Worm (Caenorhabditis elegans) whole organism, L4 larva: Measurements from ENCODE around the gene C16B8.4.

Experiments used
- F10B5.3 ChIP-seq: sonication (generic microtip); optimal IDR thresholded peaks from 2 replicates; lab custom pipeline; 2016; ENCODE audit warnings: mild to moderate bottlenecking, missing genetic modification characterization, missing compliant biosample characterization
- T20F7.1 ChIP-seq: fragments of 200-800 bp; sonication (Bioruptor generic); optimal IDR thresholded peaks from 2 replicates; lab custom pipeline; 2018; ENCODE audit warnings: mild to moderate bottlenecking, missing genetic modification characterization, missing compliant biosample characterization
- T26A8.4 ChIP-seq: fragments of 200-800 bp; sonication (Bioruptor generic); IDR thresholded peaks from 2 replicates; pipeline ENCODE4 v1.3.6; 2022; ENCODE audit warnings: missing genetic modification characterization, missing compliant biosample characterization
- aha-1 ChIP-seq: fragments of 150-350 bp; peaks from one replicate; lab custom pipeline; 2014; ENCODE audit warnings: missing biosample characterization, missing genetic modification characterization
- aly-2 ChIP-seq: sonication (generic microtip); optimal IDR thresholded peaks from 2 replicates; lab custom pipeline; 2018; ENCODE audit warnings: missing biosample characterization, missing genetic modification characterization
- arid-1 ChIP-seq: fragments of 200-800 bp; sonication (Bioruptor generic); conservative IDR thresholded peaks from 2 replicates; pipeline ENCODE4 v1.3.6; 2022; ENCODE audit warnings: missing genetic modification reagents, missing genetic modification characterization, missing compliant biosample characterization
- ceh-20 ChIP-seq: fragments of 200-800 bp; sonication (Bioruptor generic); IDR thresholded peaks from 2 replicates; pipeline ENCODE4 v1.3.6; 2022; ENCODE audit warnings: missing genetic modification reagents, missing genetic modification characterization, missing compliant biosample characterization
- ceh-28 ChIP-seq: fragments of 150-350 bp; optimal IDR thresholded peaks from 2 replicates; lab custom pipeline; 2014; ENCODE audit warnings: missing biosample characterization, missing genetic modification reagents, missing genetic modification characterization
- ceh-32 ChIP-seq: sonication (generic microtip); optimal IDR thresholded peaks from 2 replicates; lab custom pipeline; 2016; ENCODE audit warnings: mild to moderate bottlenecking, missing genetic modification characterization, missing compliant biosample characterization; ENCODE audit not compliant: poor library complexity
- ces-1 ChIP-seq: fragments of 150-350 bp; sonication (generic microtip); optimal IDR thresholded peaks from 4 replicates; lab custom pipeline; 2014; ENCODE audit warnings: missing biosample characterization, missing genetic modification reagents, missing genetic modification characterization
- daf-12 ChIP-seq: fragments of 150-350 bp; optimal IDR thresholded peaks from 2 replicates; lab custom pipeline; 2014; ENCODE audit warnings: missing biosample characterization, missing genetic modification reagents, missing genetic modification characterization
- daf-16 ChIP-seq, 3 experiments: sonication (generic microtip); optimal IDR thresholded peaks; 2 replicates each; lab custom pipeline; 2016 to 2017; ENCODE audit warnings: missing genetic modification characterization in 3 of 3, missing genetic modification reagents in 3 of 3, mild to moderate bottlenecking in 2 of 3, missing compliant biosample characterization in 2 of 3, missing biosample characterization in 1 of 3, moderate library complexity in 1 of 3
- daf-19 ChIP-seq: fragments of 200-800 bp; sonication (Bioruptor generic); conservative IDR thresholded peaks from 2 replicates; pipeline ENCODE4 v1.3.6; 2022; ENCODE audit warnings: missing genetic modification characterization, missing compliant biosample characterization
- dmd-6 ChIP-seq: fragments of 200-800 bp; sonication (Bioruptor generic); IDR thresholded peaks from 2 replicates; pipeline ENCODE4 v1.3.6; 2022; ENCODE audit warnings: missing genetic modification reagents, missing genetic modification characterization, missing compliant biosample characterization
- dve-1 ChIP-seq: sonication (generic microtip); optimal IDR thresholded peaks from 2 replicates; lab custom pipeline; 2017; ENCODE audit warnings: antibody characterized with exemption, mild to moderate bottlenecking, missing genetic modification characterization, missing compliant biosample characterization; ENCODE audit not compliant: insufficient read depth
- gei-8 ChIP-seq: fragments of 200-800 bp; sonication (Bioruptor generic); optimal IDR thresholded peaks from 2 replicates; lab custom pipeline; 2018; ENCODE audit warnings: mild to moderate bottlenecking, missing genetic modification characterization, missing compliant biosample characterization
- hif-1 ChIP-seq, 2 experiments: sonication (generic microtip); optimal IDR thresholded peaks; 2 replicates each; lab custom pipeline; 2016 to 2017; ENCODE audit warnings: missing compliant biosample characterization in 2 of 2, missing genetic modification characterization in 2 of 2, missing genetic modification reagents in 2 of 2, missing genotype in 2 of 2, mild to moderate bottlenecking in 1 of 2
- hlh-11 ChIP-seq: fragments of 200-800 bp; sonication (Bioruptor generic); optimal IDR thresholded peaks from 2 replicates; lab custom pipeline; 2018; ENCODE audit warnings: mild to moderate bottlenecking, missing genetic modification characterization, missing compliant biosample characterization
- hlh-30 ChIP-seq: sonication (generic microtip); optimal IDR thresholded peaks from 2 replicates; lab custom pipeline; 2017; ENCODE audit warnings: antibody characterized with exemption, mild to moderate bottlenecking, missing genetic modification characterization, missing compliant biosample characterization; ENCODE audit not compliant: insufficient read depth
- hmg-1.1 ChIP-seq: fragments of 200-800 bp; sonication (Bioruptor generic); IDR thresholded peaks from 2 replicates; pipeline ENCODE4 v1.3.6; 2022; ENCODE audit warnings: missing genetic modification reagents, missing genetic modification characterization, missing compliant biosample characterization
- lin-1 ChIP-seq: fragments of 200-800 bp; sonication (Bioruptor generic); IDR thresholded peaks from 2 replicates; pipeline ENCODE4 v1.3.6; 2022; ENCODE audit warnings: missing genetic modification reagents, missing genetic modification characterization, missing compliant biosample characterization
- lin-29 ChIP-seq: fragments of 200-800 bp; sonication (Bioruptor generic); IDR thresholded peaks from 2 replicates; pipeline ENCODE4 v1.3.6; 2022; ENCODE audit warnings: missing genetic modification reagents, missing genetic modification characterization, missing compliant biosample characterization
- lin-39 ChIP-seq: fragments of 150-350 bp; optimal IDR thresholded peaks from 2 replicates; lab custom pipeline; 2014; ENCODE audit warnings: missing biosample characterization, missing genetic modification reagents, missing genetic modification characterization
- lir-3 ChIP-seq: sonication (generic microtip); optimal IDR thresholded peaks from 2 replicates; lab custom pipeline; 2016; ENCODE audit warnings: mild to moderate bottlenecking, missing genetic modification characterization, missing compliant biosample characterization
- lsy-2 ChIP-seq, 2 experiments: fragments of 150-350 bp in 1 of 2; sonication (generic microtip) in 1 of 2; optimal IDR thresholded peaks; 2 replicates each; lab custom pipeline; 2014 to 2017; ENCODE audit warnings: missing biosample characterization in 2 of 2, missing genetic modification characterization in 2 of 2
- madf-5 ChIP-seq, 2 experiments: fragments of 200-800 bp; sonication (Bioruptor generic); IDR thresholded peaks; 2 replicates each; pipeline ENCODE4 v1.3.6; 2022; ENCODE audit warnings: missing compliant biosample characterization in 2 of 2, missing genetic modification characterization in 2 of 2
- mdl-1 ChIP-seq, 2 experiments: fragments of 150-350 bp in 1 of 2; sonication (generic microtip) in 1 of 2; optimal IDR thresholded peaks; 2 replicates each; lab custom pipeline; 2014 to 2017; ENCODE audit warnings: missing biosample characterization in 2 of 2, missing genetic modification characterization in 2 of 2
- mep-1 ChIP-seq: fragments of 150-350 bp; sonication (generic microtip); optimal IDR thresholded peaks from 3 replicates; lab custom pipeline; 2014; ENCODE audit warnings: missing biosample characterization, missing genetic modification characterization
- nhr-102 ChIP-seq: sonication (generic microtip); optimal IDR thresholded peaks from 2 replicates; lab custom pipeline; 2016; ENCODE audit warnings: mild to moderate bottlenecking, missing genetic modification characterization, moderate library complexity, missing compliant biosample characterization
- nhr-28 ChIP-seq: fragments of 150-350 bp; optimal IDR thresholded peaks from 2 replicates; lab custom pipeline; 2014; ENCODE audit warnings: missing biosample characterization, missing genetic modification characterization
- nhr-41 ChIP-seq: fragments of 200-800 bp; sonication (Bioruptor generic); IDR thresholded peaks from 2 replicates; pipeline ENCODE4 v1.3.6; 2022; ENCODE audit warnings: missing genetic modification reagents, missing genetic modification characterization, missing compliant biosample characterization
- nhr-48 ChIP-seq: sonication (generic microtip); optimal IDR thresholded peaks from 2 replicates; lab custom pipeline; 2016; ENCODE audit warnings: mild to moderate bottlenecking, missing genetic modification characterization, missing compliant biosample characterization
- nhr-6 ChIP-seq: fragments of 150-350 bp; optimal IDR thresholded peaks from 2 replicates; lab custom pipeline; 2014; ENCODE audit warnings: missing biosample characterization, missing genetic modification characterization
- nhr-77 ChIP-seq: fragments of 150-350 bp; optimal IDR thresholded peaks from 2 replicates; lab custom pipeline; 2014; ENCODE audit warnings: missing biosample characterization, missing genetic modification characterization
- php-3 ChIP-seq: fragments of 200-800 bp; sonication (Bioruptor generic); IDR thresholded peaks from 2 replicates; pipeline ENCODE4 v1.3.6; 2022; ENCODE audit warnings: missing genetic modification reagents, missing genetic modification characterization, missing compliant biosample characterization
- pqm-1 ChIP-seq: sonication (generic microtip); optimal IDR thresholded peaks from 2 replicates; lab custom pipeline; 2017; ENCODE audit warnings: missing biosample characterization, missing genetic modification characterization
- tag-97 ChIP-seq: fragments of 200-800 bp; sonication (Bioruptor generic); IDR thresholded peaks from 2 replicates; pipeline ENCODE4 v1.3.6; 2022; ENCODE audit warnings: missing genetic modification characterization, missing compliant biosample characterization
- tra-1 ChIP-seq: fragments of 200-800 bp; sonication (Bioruptor generic); IDR thresholded peaks from 2 replicates; pipeline ENCODE4 v1.3.6; 2022; ENCODE audit warnings: missing genetic modification reagents, missing genetic modification characterization, missing compliant biosample characterization
- unc-39 ChIP-seq: sonication (generic microtip); optimal IDR thresholded peaks from 2 replicates; lab custom pipeline; 2017; ENCODE audit warnings: missing biosample characterization, missing genetic modification characterization
- unc-62 ChIP-seq, 3 experiments: fragments of 150-350 bp in 1 of 3; sonication (generic microtip); optimal IDR thresholded peaks in 2 of 3; peaks in 1 of 3; 1 replicate in 1 of 3; 2 replicates in 2 of 3; lab custom pipeline; 2014 to 2017; ENCODE audit warnings: missing biosample characterization in 3 of 3, missing genetic modification characterization in 3 of 3, missing genetic modification reagents in 3 of 3, missing genotype in 1 of 3
- zfp-2 ChIP-seq: sonication (generic microtip); optimal IDR thresholded peaks from 2 replicates; lab custom pipeline; 2016; ENCODE audit warnings: mild to moderate bottlenecking, missing genetic modification characterization, missing compliant biosample characterization
- zfp-3 ChIP-seq: fragments of 200-800 bp; sonication (Bioruptor generic); conservative IDR thresholded peaks from 2 replicates; pipeline ENCODE4 v1.3.6; 2022; ENCODE audit warnings: missing genetic modification reagents, missing genetic modification characterization, missing compliant biosample characterization
- zip-11 ChIP-seq: fragments of 200-800 bp; sonication (Bioruptor generic); IDR thresholded peaks from 2 replicates; pipeline ENCODE4 v1.3.6; 2022; ENCODE audit warnings: missing genetic modification characterization, missing compliant biosample characterization
- ztf-11 ChIP-seq: fragments of 150-350 bp; optimal IDR thresholded peaks from 2 replicates; lab custom pipeline; 2014; ENCODE audit warnings: missing biosample characterization, missing genetic modification characterization

The C16B8.4 gene

ce11 chrX:3973534-3973933 lies at the start of gene C16B8.4:
TSS of gene C16B8.4 (minus strand) at chrX:3973634.
- TF ChIP-seq arid-1: no peak
- TF ChIP-seq zip-11: no peak
- no peak for TF ChIP-seq ces-1 (GFP tag; lab: Kevin White, UChicago)
- no peak for TF ChIP-seq F10B5.3
- TF ChIP-seq ceh-28 (tag; lab: Kevin White, UChicago): no peak
- no peak for TF ChIP-seq unc-39 (tag; lab: Kevin White, UChicago)
- TF ChIP-seq unc-62 (GFP tag; optimal IDR thresholded peaks at IDR 0.05 in 1 of 2; lab: Kevin White, UChicago): peak in 1 of 2 experiments; percentile 61
- TF ChIP-seq unc-62 (tag; optimal IDR thresholded peaks at IDR 0.05; lab: Kevin White, UChicago): no peak
- no peak for TF ChIP-seq lin-29
- TF ChIP-seq, all 104 proteins: peak for 1

DNA sequence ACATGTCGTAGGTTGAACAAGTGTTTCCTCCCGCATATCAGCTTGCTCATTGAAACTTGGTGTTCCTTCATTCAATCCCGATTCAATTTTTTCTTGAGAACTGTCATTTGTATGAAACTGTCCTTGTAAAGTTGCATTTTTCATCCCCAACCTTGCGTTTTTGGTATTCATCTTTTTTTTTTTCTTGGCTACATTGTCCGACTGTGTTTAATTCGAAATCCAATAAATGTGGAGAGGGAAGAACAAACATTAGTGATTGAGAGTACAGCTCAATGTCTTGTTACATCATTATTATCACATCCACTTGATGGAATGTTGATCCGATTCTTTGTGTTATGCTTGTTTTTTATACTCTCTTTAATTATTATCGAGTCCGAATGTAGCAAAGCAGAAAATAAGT lies 48.5 kb upstream of the C16B8.4 start, which contains the start of gene acr-10:
TSS of gene acr-10 (plus strand) at position 301 of the 400 bp plus-strand sequence.
- TF ChIP-seq zfp-2: no peak
- no peak for TF ChIP-seq ztf-11
- TF ChIP-seq aha-1 (tag; lab: Kevin White, UChicago): peak; percentile 74
- TF ChIP-seq ceh-20 (GFP tag; lab: Robert Waterston, UW): no peak
- peak; percentile 16 for TF ChIP-seq nhr-102
- no peak for TF ChIP-seq tag-97 (GFP tag; lab: Robert Waterston, UW)
- TF ChIP-seq aly-2 (tag; lab: Kevin White, UChicago): no peak
- no peak for TF ChIP-seq unc-62 (GFP tag; optimal IDR thresholded peaks at IDR 0.05 in 1 of 2; lab: Kevin White, UChicago)
- TF ChIP-seq unc-62 (tag; optimal IDR thresholded peaks at IDR 0.05; lab: Kevin White, UChicago): no peak
- TF ChIP-seq, all 104 proteins: peak for 2

ce11 chrX:4018566-4019182 lies 45.2 kb upstream of the C16B8.4 start:
- no peak for TF ChIP-seq tra-1 (GFP tag; lab: Robert Waterston, UW)
- peak; percentile 36 for TF ChIP-seq mep-1 (tag; lab: Kevin White, UChicago)
- no peak for TF ChIP-seq lir-3 (tag; lab: Kevin White, UChicago)
- peak; percentile 93 for TF ChIP-seq aha-1 (tag; lab: Kevin White, UChicago)
- TF ChIP-seq lsy-2 (tag; optimal IDR thresholded peaks at IDR 0.05; lab: Kevin White, UChicago): peak in 1 of 2 experiments; percentile 6
- peak; percentile 64 for TF ChIP-seq nhr-48 (tag; lab: Kevin White, UChicago)
- TF ChIP-seq lin-1 (GFP tag; lab: Robert Waterston, UW): 0 out of 2 replicates have a peak, but pooled peaks have one; percentile 31
- TF ChIP-seq daf-12 (tag; lab: Kevin White, UChicago): no peak
- peak in 1 of 2 experiments; percentile 79 for TF ChIP-seq unc-62 (GFP tag; optimal IDR thresholded peaks at IDR 0.05 in 1 of 2; lab: Kevin White, UChicago)
- TF ChIP-seq unc-62 (tag; optimal IDR thresholded peaks at IDR 0.05; lab: Kevin White, UChicago): no peak
- TF ChIP-seq dmd-6 (GFP tag; lab: Robert Waterston, UW): peak; percentile 68
- 0 out of 2 replicates have a peak, but pooled peaks have one; percentile 24 for TF ChIP-seq php-3
- peak in 1 of 2 experiments; percentile 4 for TF ChIP-seq daf-16 (GFP tag; optimal IDR thresholded peaks at IDR 0.05; lab: Kevin White, UChicago)
- peak; percentile 88 for TF ChIP-seq daf-16 (tag; optimal IDR thresholded peaks at IDR 0.05; lab: Kevin White, UChicago)
- TF ChIP-seq madf-5 (GFP tag; IDR thresholded peaks at IDR 0.05; lab: Robert Waterston, UW): no peak
- no peak for TF ChIP-seq daf-19
- TF ChIP-seq dve-1 (tag; lab: Kevin White, UChicago): peak; percentile 83
- TF ChIP-seq hlh-30 (tag; lab: Kevin White, UChicago): peak; percentile 82
- no peak for TF ChIP-seq ceh-32 (tag; lab: Kevin White, UChicago)
- TF ChIP-seq pqm-1: peak; percentile 53
- TF ChIP-seq T20F7.1 (GFP tag; lab: Kevin White, UChicago): peak; percentile 18
- TF ChIP-seq T26A8.4: no peak
- peak in 1 of 2 experiments; percentile 34 for TF ChIP-seq hif-1 (tag; optimal IDR thresholded peaks at IDR 0.05; lab: Kevin White, UChicago)
- peak; percentile 23; the same call in 1 of the 2 replicates for TF ChIP-seq hmg-1.1 (GFP tag; lab: Robert Waterston, UW)
- peak in 1 of 2 experiments; percentile 42 for TF ChIP-seq mdl-1 (tag; optimal IDR thresholded peaks at IDR 0.05; lab: Kevin White, UChicago)
- TF ChIP-seq nhr-6 (tag; lab: Kevin White, UChicago): peak; percentile 28
- TF ChIP-seq nhr-41: no peak
- TF ChIP-seq lin-39 (tag; lab: Kevin White, UChicago): no peak
- TF ChIP-seq zfp-3 (GFP tag; lab: Robert Waterston, UW): no peak
- TF ChIP-seq nhr-28 (tag; lab: Kevin White, UChicago): peak; percentile 98
- peak; percentile 35 for TF ChIP-seq gei-8 (GFP tag; lab: Kevin White, UChicago)
- TF ChIP-seq hlh-11 (tag; lab: Kevin White, UChicago): peak; percentile 86
- peak; percentile 83 for TF ChIP-seq nhr-77 (tag; lab: Kevin White, UChicago)
